Worm (Caenorhabditis elegans): ENCODE measurements around the gene npr-37.

ce11 chrIV:425052-425451, 55.9 kb downstream of the npr-37 start, which contains the start of gene daf-18:
- TF ChIP-seq unc-62 (GFP tag; optimal IDR thresholded peaks at IDR 0.05) (no peak), skn-1 (tag; optimal IDR thresholded peaks at IDR 0.05) (no peak), ceh-16 (tag; optimal IDR thresholded peaks at IDR 0.05) (no peak), F13H6.1 (tag; optimal IDR thresholded peaks at IDR 0.05) (no peak), Y55F3AM.14 (GFP tag; optimal IDR thresholded peaks at IDR 0.05) (no peak), ztf-11 (tag; optimal IDR thresholded peaks at IDR 0.05) (no peak), unc-39 (tag; optimal IDR thresholded peaks at IDR 0.05) (no peak), mdl-1 (tag; optimal IDR thresholded peaks at IDR 0.05) (no peak), elt-3 (tag; optimal IDR thresholded peaks at IDR 0.05) (no peak), aly-2 (tag; optimal IDR thresholded peaks at IDR 0.05) (no peak), ceh-82 (tag; optimal IDR thresholded peaks at IDR 0.05) (no peak), lin-13 (GFP tag; optimal IDR thresholded peaks at IDR 0.05) (no peak)
